Worm (Caenorhabditis elegans) whole organism, midembryonic: ENCODE measurements around the gene C18B2.3.
A peak's percentile ranks its signal among the peaks of the same experiment; 100 is the strongest.

Source experiments
- T22C8.4 ChIP-seq: fragments of 200-800 bp; sonication (Bioruptor generic); IDR thresholded peaks from 2 replicates; pipeline ENCODE4 v1.3.6; 2022; ENCODE audit warnings: missing genetic modification characterization, missing compliant biosample characterization
- cog-1 ChIP-seq: sonication (generic microtip); optimal IDR thresholded peaks from 2 replicates; lab custom pipeline; 2016; ENCODE audit warnings: missing genetic modification characterization, missing compliant biosample characterization
- flt-1 ChIP-seq: fragments of 200-800 bp; sonication (Bioruptor generic); IDR thresholded peaks from 2 replicates; pipeline ENCODE4 v1.3.6; 2022; ENCODE audit warnings: missing genetic modification characterization, missing compliant biosample characterization
- klf-2 ChIP-seq: fragments of 200-800 bp; sonication (Bioruptor generic); conservative IDR thresholded peaks from 2 replicates; pipeline ENCODE4 v1.3.6; 2022; ENCODE audit warnings: missing genetic modification reagents, missing genetic modification characterization, missing compliant biosample characterization
- ref-1 ChIP-seq: fragments of 200-800 bp; sonication (Bioruptor generic); conservative IDR thresholded peaks from 2 replicates; pipeline ENCODE4 v1.3.6; 2022; ENCODE audit warnings: missing genetic modification reagents, missing genetic modification characterization, missing compliant biosample characterization
- tab-1 ChIP-seq: fragments of 200-800 bp; sonication (Bioruptor generic); IDR thresholded peaks from 2 replicates; pipeline ENCODE4 v1.3.6; 2022; ENCODE audit warnings: missing genetic modification characterization, missing compliant biosample characterization
- ztf-29 ChIP-seq: fragments of 200-800 bp; sonication (Bioruptor generic); IDR thresholded peaks from 2 replicates; pipeline ENCODE4 v1.3.6; 2022; ENCODE audit warnings: missing genetic modification reagents, missing genetic modification characterization, missing compliant biosample characterization

DNA sequence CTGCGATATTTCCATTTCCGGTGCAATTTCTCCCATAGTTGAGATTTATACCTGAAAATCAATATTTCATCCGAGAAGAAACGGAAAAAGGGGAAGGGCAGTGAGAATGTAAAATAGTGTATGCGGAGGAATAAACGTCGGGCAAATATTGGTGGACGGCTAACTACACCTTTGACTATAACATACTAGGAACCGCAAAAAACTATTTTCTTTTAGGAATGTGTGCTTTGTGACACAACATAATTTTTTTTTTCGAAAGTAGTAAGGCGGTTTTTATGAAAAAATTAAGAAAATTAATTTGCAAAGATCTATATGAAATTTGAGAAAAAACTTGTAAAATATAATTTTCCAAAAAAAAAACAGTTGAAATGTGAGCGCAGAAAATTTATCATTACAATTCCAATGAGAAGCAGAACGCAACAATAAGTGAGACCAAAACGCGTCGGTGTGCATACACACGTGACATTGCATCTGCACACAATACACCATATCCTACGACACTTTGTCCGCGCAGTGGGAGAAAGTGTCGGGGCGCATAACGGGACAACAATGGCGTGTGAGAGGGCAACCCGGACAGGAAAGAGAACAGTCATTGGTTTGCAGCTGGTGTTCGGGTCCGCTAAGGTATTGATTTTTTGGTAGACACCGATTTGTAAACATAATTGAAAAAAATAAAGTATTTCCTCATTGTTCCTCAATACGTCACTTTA lies 48.6 kb downstream of the C18B2.3 start, which contains the start of the genes sax-1 and R11G1.2:
- TF ChIP-seq tab-1 (GFP tag; lab: Robert Waterston, UW) (no peak), flt-1 (no peak), T22C8.4 (GFP tag; lab: Robert Waterston, UW) (peak; percentile 38; the same call in 1 of the 2 replicates), ref-1 (no peak), cog-1 (tag; lab: Kevin White, UChicago) (no peak), klf-2 (GFP tag; lab: Robert Waterston, UW) (no peak), ztf-29 (GFP tag; lab: Robert Waterston, UW) (no peak)
